Fruit fly (Drosophila melanogaster) whole organism, embryonic: Measurements from ENCODE around the gene CG5928.

Experiments
- ATbp ChIP-seq: fragments of 200-800 bp; sonication (Bioruptor generic); optimal IDR thresholded peaks from 2 replicates; lab custom pipeline; 2017; ENCODE audit warnings: missing biosample characterization, mild to moderate bottlenecking, missing genetic modification characterization, missing genetic modification reagents
- Abd-B ChIP-seq: fragments of 200-800 bp; sonication (Bioruptor generic); optimal IDR thresholded peaks from 2 replicates; lab custom pipeline; 2018; ENCODE audit warnings: missing biosample characterization, mild to moderate bottlenecking, missing genetic modification characterization, moderate library complexity
- Atf-2 ChIP-seq: fragments of 200-800 bp; sonication (Bioruptor generic); optimal IDR thresholded peaks from 2 replicates; lab custom pipeline; 2016; ENCODE audit warnings: missing biosample characterization, missing genetic modification characterization
- B-H2 ChIP-seq: fragments of 200-800 bp; sonication (Bioruptor generic); optimal IDR thresholded peaks from 2 replicates; lab custom pipeline; 2018; ENCODE audit warnings: missing biosample characterization, mild to moderate bottlenecking, missing genetic modification characterization
- BtbVII ChIP-seq: fragments of 200-800 bp; sonication (Bioruptor generic); optimal IDR thresholded peaks from 3 replicates; lab custom pipeline; 2017; ENCODE audit warnings: missing biosample characterization, mild to moderate bottlenecking, missing genetic modification characterization
- CG10147 ChIP-seq: fragments of 200-800 bp; sonication (Bioruptor generic); optimal IDR thresholded peaks from 2 replicates; lab custom pipeline; 2019; ENCODE audit warnings: missing biosample characterization, mild to moderate bottlenecking, missing genetic modification characterization, moderate library complexity
- CG1024 ChIP-seq: fragments of 200-800 bp; sonication (Bioruptor generic); IDR thresholded peaks from 2 replicates; pipeline ENCODE4 v1.3.6; 2022; ENCODE audit warnings: missing biosample characterization, missing genetic modification characterization
- CG10274 ChIP-seq: fragments of 200-800 bp; sonication (Bioruptor generic); optimal IDR thresholded peaks from 3 replicates; lab custom pipeline; 2017; ENCODE audit warnings: missing biosample characterization, mild to moderate bottlenecking, missing genetic modification characterization
- CG12071 ChIP-seq: fragments of 200-800 bp; sonication (Bioruptor generic); optimal IDR thresholded peaks from 3 replicates; lab custom pipeline; 2018; ENCODE audit warnings: missing biosample characterization, mild to moderate bottlenecking, missing genetic modification characterization
- CG1233 ChIP-seq: fragments of 200-800 bp; sonication (Bioruptor generic); optimal IDR thresholded peaks from 4 replicates; lab custom pipeline; 2018; ENCODE audit warnings: missing biosample characterization, mild to moderate bottlenecking, missing genetic modification characterization
- CG17361 ChIP-seq: fragments of 200-800 bp; sonication (Bioruptor generic); IDR thresholded peaks from 3 replicates; pipeline ENCODE4 v1.3.6; 2022; ENCODE audit warnings: missing biosample characterization, missing genetic modification characterization
- CG17568 ChIP-seq: fragments of 200-800 bp; sonication (Bioruptor generic); optimal IDR thresholded peaks from 2 replicates; lab custom pipeline; 2018; ENCODE audit warnings: missing biosample characterization, mild to moderate bottlenecking, missing genetic modification characterization, moderate library complexity
- CG2129 ChIP-seq: fragments of 200-800 bp; sonication (Bioruptor generic); IDR thresholded peaks from 2 replicates; pipeline ENCODE4 v1.3.6; 2022; ENCODE audit warnings: missing biosample characterization, missing genetic modification characterization; ENCODE audit not compliant: partially characterized antibody
- CG2678 ChIP-seq: fragments of 200-800 bp; sonication (Bioruptor generic); optimal IDR thresholded peaks from 3 replicates; lab custom pipeline; 2019; ENCODE audit warnings: missing biosample characterization, mild to moderate bottlenecking, missing genetic modification characterization, moderate library complexity
- CG2875 ChIP-seq: fragments of 200-800 bp; sonication (Bioruptor generic); optimal IDR thresholded peaks from 2 replicates; lab custom pipeline; 2017; ENCODE audit warnings: missing biosample characterization, mild to moderate bottlenecking, missing genetic modification characterization, missing genetic modification reagents
- CG30431 ChIP-seq: fragments of 200-800 bp; sonication (Bioruptor generic); optimal IDR thresholded peaks from 2 replicates; lab custom pipeline; 2017; ENCODE audit warnings: missing biosample characterization, missing genetic modification characterization
- CG31365 ChIP-seq: fragments of 200-800 bp; sonication (Bioruptor generic); optimal IDR thresholded peaks from 2 replicates; lab custom pipeline; 2018; ENCODE audit warnings: missing biosample characterization, mild to moderate bottlenecking, missing genetic modification characterization
- CG31388 ChIP-seq: fragments of 200-800 bp; sonication (Bioruptor generic); optimal IDR thresholded peaks from 2 replicates; lab custom pipeline; 2016; ENCODE audit warnings: missing biosample characterization, missing genetic modification characterization
- CG3163 ChIP-seq: fragments of 200-800 bp; sonication (Bioruptor generic); optimal IDR thresholded peaks from 3 replicates; lab custom pipeline; 2016; ENCODE audit warnings: missing biosample characterization, missing genetic modification characterization
- CG4854 ChIP-seq: fragments of 200-800 bp; sonication (Bioruptor generic); optimal IDR thresholded peaks from 2 replicates; lab custom pipeline; 2016; ENCODE audit warnings: missing biosample characterization, missing genetic modification characterization, inconsistent platforms
- CG6254 ChIP-seq: fragments of 200-800 bp; sonication (Bioruptor generic); optimal IDR thresholded peaks from 3 replicates; lab custom pipeline; 2017; ENCODE audit warnings: mild to moderate bottlenecking, missing biosample characterization, missing genetic modification reagents, missing genetic modification characterization
- CG7786 ChIP-seq: fragments of 200-800 bp; sonication (Bioruptor generic); optimal IDR thresholded peaks from 2 replicates; lab custom pipeline; 2016; ENCODE audit warnings: missing biosample characterization, missing genetic modification characterization
- CG8944 ChIP-seq: fragments of 200-800 bp; sonication (Bioruptor generic); optimal IDR thresholded peaks from 3 replicates; lab custom pipeline; 2016; ENCODE audit warnings: missing biosample characterization, missing genetic modification characterization
- CrebB ChIP-seq: fragments of 200-800 bp; sonication (Bioruptor generic); optimal IDR thresholded peaks from 3 replicates; lab custom pipeline; 2018; ENCODE audit warnings: missing biosample characterization, mild to moderate bottlenecking, missing genetic modification characterization
- Elba2 ChIP-seq: fragments of 200-800 bp; sonication (Bioruptor generic); optimal IDR thresholded peaks from 3 replicates; lab custom pipeline; 2016; ENCODE audit warnings: missing biosample characterization, missing genetic modification characterization
- Lpt ChIP-seq: fragments of >200 bp; optimal IDR thresholded peaks from 2 replicates; lab custom pipeline; 2018; ENCODE audit warnings: missing biosample characterization, missing genetic modification characterization
- MBD-R2 ChIP-seq: fragments of 200-800 bp; sonication (Bioruptor generic); IDR thresholded peaks from 2 replicates; pipeline ENCODE4 v1.3.6; 2022; ENCODE audit warnings: missing biosample characterization, missing genetic modification characterization
- NFAT ChIP-seq: fragments of 200-800 bp; sonication (Bioruptor generic); IDR thresholded peaks from 2 replicates; pipeline ENCODE4 v1.3.6; 2022; ENCODE audit warnings: missing biosample characterization, missing genetic modification characterization
- NK7.1 ChIP-seq: fragments of 200-800 bp; sonication (Bioruptor generic); optimal IDR thresholded peaks from 3 replicates; lab custom pipeline; 2016; ENCODE audit warnings: missing biosample characterization, missing genetic modification characterization
- Nf-YC ChIP-seq: fragments of 200-800 bp; optimal IDR thresholded peaks from 3 replicates; lab custom pipeline; 2019; ENCODE audit warnings: missing biosample characterization, mild to moderate bottlenecking, missing genetic modification characterization, moderate library complexity
- Ptx1 ChIP-seq: fragments of 200-800 bp; sonication (Bioruptor generic); IDR thresholded peaks from 2 replicates; pipeline ENCODE4 v1.3.6; 2022; ENCODE audit warnings: missing biosample characterization, missing genetic modification characterization
- TFAM ChIP-seq: fragments of 200-800 bp; sonication (Bioruptor generic); optimal IDR thresholded peaks from 2 replicates; lab custom pipeline; 2017; ENCODE audit warnings: missing biosample characterization, missing genetic modification characterization, inconsistent platforms
- Taf1 ChIP-seq: fragments of 200-800 bp; sonication (Bioruptor generic); IDR thresholded peaks from 2 replicates; pipeline ENCODE4 v1.3.6; 2022; ENCODE audit warnings: missing biosample characterization, missing genetic modification characterization
- aop ChIP-seq: fragments of 200-800 bp; sonication (Bioruptor generic); IDR thresholded peaks from 2 replicates; pipeline ENCODE4 v1.3.6; 2022; ENCODE audit warnings: missing biosample characterization, missing genetic modification characterization
- ase ChIP-seq: fragments of 200-800 bp; sonication (Bioruptor generic); IDR thresholded peaks from 3 replicates; pipeline ENCODE4 v1.3.6; 2022; ENCODE audit warnings: missing biosample characterization, missing genetic modification characterization
- bbx ChIP-seq: fragments of 200-800 bp; sonication (Bioruptor generic); IDR thresholded peaks from 2 replicates; pipeline ENCODE4 v1.3.6; 2022; ENCODE audit warnings: missing biosample characterization, missing genetic modification characterization; ENCODE audit not compliant: partially characterized antibody
- cg ChIP-seq: fragments of 200-800 bp; sonication (Bioruptor generic); optimal IDR thresholded peaks from 3 replicates; lab custom pipeline; 2019; ENCODE audit warnings: missing biosample characterization, mild to moderate bottlenecking, missing genetic modification characterization, moderate library complexity
- ci ChIP-seq: fragments of 200-800 bp; sonication (Bioruptor generic); IDR thresholded peaks from 3 replicates; pipeline ENCODE4 v1.3.6; 2022; ENCODE audit warnings: missing biosample characterization, missing genetic modification characterization
- corto ChIP-seq: fragments of 200-800 bp; sonication (Bioruptor generic); optimal IDR thresholded peaks from 2 replicates; lab custom pipeline; 2016; ENCODE audit warnings: missing biosample characterization, mild to moderate bottlenecking, missing genetic modification characterization, moderate library complexity
- crc ChIP-seq: fragments of 200-800 bp; sonication (Bioruptor generic); optimal IDR thresholded peaks from 2 replicates; lab custom pipeline; 2016; ENCODE audit warnings: missing biosample characterization, missing genetic modification characterization
- crol ChIP-seq: fragments of 200-800 bp; sonication (Bioruptor generic); IDR thresholded peaks from 2 replicates; pipeline ENCODE4 v1.3.6; 2022; ENCODE audit warnings: missing biosample characterization, missing genetic modification characterization
- esg ChIP-seq: fragments of 200-800 bp; sonication (Bioruptor generic); conservative IDR thresholded peaks from 2 replicates; pipeline ENCODE4 v1.3.6; 2022; ENCODE audit warnings: missing biosample characterization, missing genetic modification characterization
- jing ChIP-seq: fragments of 200-800 bp; sonication (Bioruptor generic); optimal IDR thresholded peaks from 2 replicates; lab custom pipeline; 2018; ENCODE audit warnings: missing biosample characterization, mild to moderate bottlenecking, missing genetic modification characterization
- nerfin-1 ChIP-seq: fragments of 200-800 bp; sonication (Bioruptor generic); optimal IDR thresholded peaks from 3 replicates; lab custom pipeline; 2019; ENCODE audit warnings: missing biosample characterization, mild to moderate bottlenecking, missing genetic modification characterization, moderate library complexity
- onecut ChIP-seq: fragments of 200-800 bp; sonication (Bioruptor generic); IDR thresholded peaks from 2 replicates; pipeline ENCODE4 v1.3.6; 2022; ENCODE audit warnings: missing biosample characterization, missing genetic modification characterization
- sc ChIP-seq, 3 experiments: fragments of >200 bp in 2 of 3; fragments of 200-800 bp in 1 of 3; sonication (Bioruptor generic) in 1 of 3; optimal IDR thresholded peaks; 2 replicates in 2 of 3; 3 replicates in 1 of 3; lab custom pipeline; 2017; ENCODE audit warnings: mild to moderate bottlenecking in 1 of 3, missing biosample characterization in 1 of 3, missing genetic modification characterization in 1 of 3, missing genetic modification reagents in 1 of 3
- sisA ChIP-seq: fragments of 200-800 bp; sonication (Bioruptor generic); IDR thresholded peaks from 2 replicates; pipeline ENCODE4 v1.3.6; 2022; ENCODE audit warnings: missing biosample characterization, missing genetic modification characterization
- ssp ChIP-seq: fragments of 200-800 bp; sonication (Bioruptor generic); IDR thresholded peaks from 2 replicates; pipeline ENCODE4 v1.3.6; 2022; ENCODE audit warnings: missing biosample characterization, missing genetic modification characterization
- trem ChIP-seq: fragments of 200-800 bp; optimal IDR thresholded peaks from 3 replicates; lab custom pipeline; 2019; ENCODE audit warnings: missing biosample characterization, mild to moderate bottlenecking, missing genetic modification characterization, moderate library complexity
- yki ChIP-seq: fragments of >200 bp; optimal IDR thresholded peaks from 3 replicates; lab custom pipeline; 2018

The CG5928 gene

dm6 chrX:6067281-6068008 is at the start of gene CG5928 (continued):
- TF ChIP-seq NK7.1 (GFP tag; lab: Kevin White, UChicago) (no peak), CG4854 (GFP tag; lab: Kevin White, UChicago) (no peak), ase (GFP tag; lab: Robert Waterston, UW) (no peak), cg (no peak), corto (GFP tag; lab: Kevin White, UChicago) (no peak), CG1233 (GFP tag; lab: Kevin White, UChicago) (no peak), CG2678 (tag; lab: Kevin White, UChicago) (peak; percentile 73), MBD-R2 (GFP tag; lab: Robert Waterston, UW) (no peak), ssp (GFP tag; lab: Robert Waterston, UW) (no peak), CG31365 (no peak), yki (lab: Kevin White, UChicago) (no peak), Lpt (GFP tag; lab: Kevin White, UChicago) (no peak), CG6254 (GFP tag; lab: Kevin White, UChicago) (no peak), CG12071 (no peak), TFAM (GFP tag; lab: Kevin White, UChicago) (no peak), CG1024 (GFP tag; lab: Robert Waterston, UW) (no peak), CG30431 (GFP tag; lab: Kevin White, UChicago) (no peak), Taf1 (GFP tag; lab: Robert Waterston, UW) (no peak), CG2875 (no peak), Elba2 (GFP tag; lab: Kevin White, UChicago) (no peak), CG3163 (GFP tag; lab: Kevin White, UChicago) (no peak), aop (GFP tag; lab: Robert Waterston, UW) (no peak), nerfin-1 (tag; lab: Kevin White, UChicago) (peak; percentile 5), Atf-2 (GFP tag; lab: Kevin White, UChicago) (no peak), CG10274 (GFP tag; lab: Kevin White, UChicago) (peak; percentile 92), CG17361 (peak; percentile 41; the same call in 1 of the 3 replicates), jing (GFP tag; lab: Kevin White, UChicago) (no peak), CG7786 (GFP tag; lab: Kevin White, UChicago) (no peak), ci (no peak), Ptx1 (GFP tag; lab: Robert Waterston, UW) (peak; percentile 54), bbx (GFP tag; lab: Robert Waterston, UW) (no peak), sisA (GFP tag; lab: Robert Waterston, UW) (peak; percentile 61), BtbVII (GFP tag; lab: Kevin White, UChicago) (peak; percentile 13), Abd-B (peak; percentile 51), ATbp (GFP tag; lab: Kevin White, UChicago) (peak; percentile 17), CG2129 (GFP tag; lab: Robert Waterston, UW) (no peak), CrebB (no peak), CG8944 (GFP tag; lab: Kevin White, UChicago) (no peak), CG17568 (GFP tag; lab: Kevin White, UChicago) (no peak), onecut (GFP tag; lab: Robert Waterston, UW) (no peak), crc (GFP tag; lab: Kevin White, UChicago) (no peak), esg (GFP tag; lab: Robert Waterston, UW) (peak; percentile 44), B-H2 (GFP tag; lab: Kevin White, UChicago) (no peak), Nf-YC (tag; lab: Kevin White, UChicago) (peak; percentile 51), crol (GFP tag; lab: Robert Waterston, UW) (no peak), CG10147 (GFP tag; lab: Kevin White, UChicago) (peak; percentile 47), NFAT (GFP tag; lab: Robert Waterston, UW) (no peak), trem (no peak), CG31388 (GFP tag; lab: Kevin White, UChicago) (no peak), sc (optimal IDR thresholded peaks at IDR 0.05; lab: Kevin White, UChicago) (no peak), sc (GFP tag; optimal IDR thresholded peaks at IDR 0.05; lab: Kevin White, UChicago) (no peak)
